Fruit fly (Drosophila melanogaster) whole organism, embryonic: ENCODE data around the gene RpS14a.
A peak's percentile ranks its signal among the peaks of the same experiment; 100 is the strongest.

Experiments
- CG1024 ChIP-seq: fragments of 200-800 bp; sonication (Bioruptor generic); IDR thresholded peaks from 2 replicates; pipeline ENCODE4 v1.3.6; 2022; ENCODE audit warnings: missing biosample characterization, missing genetic modification characterization
- CG10543 ChIP-seq: fragments of 200-800 bp; sonication (Bioruptor generic); optimal IDR thresholded peaks from 3 replicates; lab custom pipeline; 2017; ENCODE audit warnings: missing biosample characterization, mild to moderate bottlenecking, missing genetic modification characterization, moderate library complexity
- CG10654 ChIP-seq: fragments of 200-800 bp; sonication (Bioruptor generic); optimal IDR thresholded peaks from 2 replicates; lab custom pipeline; 2016; ENCODE audit warnings: missing biosample characterization, missing genetic modification characterization
- CG12744 ChIP-seq: fragments of 200-800 bp; sonication (Bioruptor generic); optimal IDR thresholded peaks from 2 replicates; lab custom pipeline; 2016; ENCODE audit warnings: missing biosample characterization, missing genetic modification characterization
- CG14050 ChIP-seq: fragments of 200-800 bp; sonication (Bioruptor generic); IDR thresholded peaks from 3 replicates; pipeline ENCODE4 v1.3.6; 2022; ENCODE audit warnings: missing biosample characterization, missing genetic modification characterization
- CG14965 ChIP-seq: fragments of 200-800 bp; sonication (Bioruptor generic); optimal IDR thresholded peaks from 2 replicates; lab custom pipeline; 2016; ENCODE audit warnings: missing biosample characterization, missing genetic modification characterization, borderline replicate concordance
- CG1603 ChIP-seq: fragments of 200-800 bp; sonication (Bioruptor generic); optimal IDR thresholded peaks from 2 replicates; lab custom pipeline; 2019; ENCODE audit warnings: missing biosample characterization, mild to moderate bottlenecking, missing genetic modification characterization, moderate library complexity
- CG18599 ChIP-seq: fragments of 200-800 bp; sonication (Bioruptor generic); optimal IDR thresholded peaks from 3 replicates; lab custom pipeline; 2017; ENCODE audit warnings: missing biosample characterization, missing genetic modification characterization, mild to moderate bottlenecking, moderate library complexity, missing genetic modification reagents
- CG2889 ChIP-seq: fragments of 200-800 bp; sonication (Bioruptor generic); IDR thresholded peaks from 3 replicates; pipeline ENCODE4 v1.3.6; 2022; ENCODE audit warnings: missing biosample characterization, missing genetic modification characterization
- CG30020 ChIP-seq: fragments of 200-800 bp; optimal IDR thresholded peaks from 2 replicates; lab custom pipeline; 2019; ENCODE audit warnings: missing biosample characterization, mild to moderate bottlenecking, missing genetic modification characterization, moderate library complexity
- CG31441 ChIP-seq: fragments of 200-800 bp; sonication (Bioruptor generic); IDR thresholded peaks from 2 replicates; pipeline ENCODE4 v1.3.6; 2022; ENCODE audit warnings: missing biosample characterization, missing genetic modification characterization
- CG3163 ChIP-seq: fragments of 200-800 bp; sonication (Bioruptor generic); optimal IDR thresholded peaks from 3 replicates; lab custom pipeline; 2016; ENCODE audit warnings: missing biosample characterization, missing genetic modification characterization
- CG34224 ChIP-seq: fragments of 200-800 bp; sonication (Bioruptor generic); IDR thresholded peaks from 3 replicates; pipeline ENCODE4 v1.3.6; 2022; ENCODE audit warnings: missing biosample characterization, missing genetic modification characterization; ENCODE audit not compliant: partially characterized antibody
- CG34422 ChIP-seq: fragments of 200-800 bp; sonication (Bioruptor generic); IDR thresholded peaks from 3 replicates; pipeline ENCODE4 v1.3.6; 2022; ENCODE audit warnings: missing biosample characterization, missing genetic modification characterization
- CG6683 ChIP-seq: fragments of 200-800 bp; sonication (Bioruptor generic); optimal IDR thresholded peaks from 2 replicates; lab custom pipeline; 2017; ENCODE audit warnings: missing biosample characterization, mild to moderate bottlenecking, missing genetic modification characterization, missing genetic modification reagents
- CG7271 ChIP-seq: fragments of 200-800 bp; sonication (Bioruptor generic); optimal IDR thresholded peaks from 2 replicates; lab custom pipeline; 2018; ENCODE audit warnings: missing biosample characterization, mild to moderate bottlenecking, missing genetic modification characterization, moderate library complexity
- CG9932 ChIP-seq: fragments of 200-800 bp; sonication (Bioruptor generic); IDR thresholded peaks from 2 replicates; pipeline ENCODE4 v1.3.6; 2022; ENCODE audit warnings: missing biosample characterization, missing genetic modification characterization
- D ChIP-seq, 2 experiments: fragments of 200-800 bp in 1 of 2; fragments of >200 bp in 1 of 2; sonication (Bioruptor generic) in 1 of 2; optimal IDR thresholded peaks; 2 replicates in 1 of 2; 3 replicates in 1 of 2; lab custom pipeline; 2017; ENCODE audit warnings: mild to moderate bottlenecking in 1 of 2, missing biosample characterization in 1 of 2, missing genetic modification characterization in 1 of 2, missing genetic modification reagents in 1 of 2
- D19B ChIP-seq: fragments of 200-800 bp; sonication (Bioruptor generic); optimal IDR thresholded peaks from 2 replicates; lab custom pipeline; 2017; ENCODE audit warnings: missing biosample characterization, mild to moderate bottlenecking, missing genetic modification characterization
- Hmr ChIP-seq: fragments of 200-800 bp; sonication (Bioruptor generic); optimal IDR thresholded peaks from 3 replicates; lab custom pipeline; 2017; ENCODE audit warnings: mild to moderate bottlenecking, missing biosample characterization, missing genetic modification reagents, missing genetic modification characterization
- Lhr ChIP-seq: fragments of 200-800 bp; sonication (Bioruptor generic); optimal IDR thresholded peaks from 3 replicates; lab custom pipeline; 2017; ENCODE audit warnings: mild to moderate bottlenecking, missing biosample characterization, missing genetic modification reagents, missing genetic modification characterization
- Lim3 ChIP-seq: fragments of 200-800 bp; sonication (Bioruptor generic); IDR thresholded peaks from 2 replicates; pipeline ENCODE4 v1.3.6; 2022; ENCODE audit warnings: missing biosample characterization, missing genetic modification characterization
- Max ChIP-seq: fragments of 200-800 bp; sonication (Bioruptor generic); optimal IDR thresholded peaks from 2 replicates; lab custom pipeline; 2016; ENCODE audit warnings: missing biosample characterization, mild to moderate bottlenecking, missing genetic modification characterization
- Nf-YC ChIP-seq: fragments of 200-800 bp; optimal IDR thresholded peaks from 3 replicates; lab custom pipeline; 2019; ENCODE audit warnings: missing biosample characterization, mild to moderate bottlenecking, missing genetic modification characterization, moderate library complexity
- Side ChIP-seq: fragments of 200-800 bp; sonication (Bioruptor generic); optimal IDR thresholded peaks from 2 replicates; lab custom pipeline; 2016; ENCODE audit warnings: missing biosample characterization, missing genetic modification characterization
- Sin3A ChIP-seq: fragments of >200 bp; optimal IDR thresholded peaks from 2 replicates; lab custom pipeline; 2018
- Sox100B ChIP-seq: fragments of 200-800 bp; sonication (Bioruptor generic); optimal IDR thresholded peaks from 3 replicates; lab custom pipeline; 2018; ENCODE audit warnings: missing biosample characterization, mild to moderate bottlenecking, missing genetic modification characterization
- abd-A ChIP-seq: fragments of 200-800 bp; sonication (Bioruptor generic); optimal IDR thresholded peaks from 3 replicates; lab custom pipeline; 2019; ENCODE audit warnings: missing biosample characterization, mild to moderate bottlenecking, missing genetic modification characterization, moderate library complexity
- crp ChIP-seq, 2 experiments: fragments of 200-800 bp; sonication (Bioruptor generic); optimal IDR thresholded peaks; 2 replicates in 1 of 2; 3 replicates in 1 of 2; lab custom pipeline; 2017; ENCODE audit warnings: missing biosample characterization in 2 of 2, missing genetic modification characterization in 2 of 2, mild to moderate bottlenecking in 1 of 2, moderate library complexity in 1 of 2
- dati ChIP-seq: fragments of 200-800 bp; sonication (Bioruptor generic); IDR thresholded peaks from 2 replicates; pipeline ENCODE4 v1.3.6; 2022; ENCODE audit warnings: missing biosample characterization, missing genetic modification characterization
- dmrt11E ChIP-seq: fragments of 200-800 bp; sonication (Bioruptor generic); optimal IDR thresholded peaks from 3 replicates; lab custom pipeline; 2018; ENCODE audit warnings: missing biosample characterization, mild to moderate bottlenecking, missing genetic modification characterization, moderate library complexity
- en ChIP-seq: fragments of 200-800 bp; sonication (Bioruptor generic); optimal IDR thresholded peaks from 2 replicates; lab custom pipeline; 2016; ENCODE audit warnings: missing biosample characterization, missing genetic modification characterization
- fd102C ChIP-seq: fragments of 200-800 bp; sonication (Bioruptor generic); optimal IDR thresholded peaks from 2 replicates; lab custom pipeline; 2018; ENCODE audit warnings: missing biosample characterization, mild to moderate bottlenecking, missing genetic modification characterization, moderate library complexity
- fd64A ChIP-seq: fragments of 200-800 bp; sonication (Bioruptor generic); optimal IDR thresholded peaks from 3 replicates; lab custom pipeline; 2018; ENCODE audit warnings: missing biosample characterization, mild to moderate bottlenecking, missing genetic modification characterization
- gce ChIP-seq: fragments of 200-800 bp; sonication (Bioruptor generic); IDR thresholded peaks from 3 replicates; pipeline ENCODE4 v1.3.6; 2022; ENCODE audit warnings: missing biosample characterization, missing genetic modification characterization
- gsb-n ChIP-seq: fragments of 200-800 bp; sonication (Bioruptor generic); optimal IDR thresholded peaks from 3 replicates; lab custom pipeline; 2018; ENCODE audit warnings: missing biosample characterization, mild to moderate bottlenecking, missing genetic modification characterization
- hkb ChIP-seq, 2 experiments: fragments of 200-800 bp in 1 of 2; fragments of >200 bp in 1 of 2; sonication (Bioruptor generic) in 1 of 2; IDR thresholded peaks in 1 of 2; optimal IDR thresholded peaks in 1 of 2; 2 replicates each; pipeline versions ENCODE4 v1.3.6 to Lab custom; 2017 to 2022; ENCODE audit warnings: missing biosample characterization in 1 of 2, missing genetic modification characterization in 1 of 2
- luna ChIP-seq: fragments of 200-800 bp; sonication (Bioruptor generic); optimal IDR thresholded peaks from 2 replicates; lab custom pipeline; 2016; ENCODE audit warnings: missing biosample characterization, missing genetic modification characterization
- nmo ChIP-seq: fragments of 200-800 bp; sonication (Bioruptor generic); optimal IDR thresholded peaks from 2 replicates; lab custom pipeline; 2018; ENCODE audit warnings: missing biosample characterization, mild to moderate bottlenecking, missing genetic modification characterization, moderate library complexity
- oc ChIP-seq: fragments of 200-800 bp; sonication (Bioruptor generic); optimal IDR thresholded peaks from 2 replicates; lab custom pipeline; 2018; ENCODE audit warnings: missing biosample characterization, mild to moderate bottlenecking, missing genetic modification characterization, moderate library complexity
- pfk ChIP-seq: fragments of 200-800 bp; sonication (Bioruptor generic); optimal IDR thresholded peaks from 2 replicates; lab custom pipeline; 2018; ENCODE audit warnings: missing biosample characterization, mild to moderate bottlenecking, missing genetic modification characterization, moderate library complexity
- pros ChIP-seq: fragments of 200-800 bp; sonication (Bioruptor generic); optimal IDR thresholded peaks from 3 replicates; lab custom pipeline; 2019; ENCODE audit warnings: missing biosample characterization, mild to moderate bottlenecking, missing genetic modification characterization, moderate library complexity
- rib ChIP-seq: fragments of 200-800 bp; sonication (Bioruptor generic); IDR thresholded peaks from 2 replicates; pipeline ENCODE4 v1.3.6; 2022; ENCODE audit warnings: missing biosample characterization, missing genetic modification characterization
- sqz ChIP-seq: fragments of 200-800 bp; sonication (Bioruptor generic); optimal IDR thresholded peaks from 3 replicates; lab custom pipeline; 2018; ENCODE audit warnings: missing biosample characterization, mild to moderate bottlenecking, missing genetic modification characterization
- sug ChIP-seq: fragments of 200-800 bp; optimal IDR thresholded peaks from 2 replicates; lab custom pipeline; 2019; ENCODE audit warnings: missing biosample characterization, mild to moderate bottlenecking, missing genetic modification characterization, moderate library complexity
- tll ChIP-seq, 2 experiments: fragments of 200-800 bp in 1 of 2; fragments of >200 bp in 1 of 2; sonication (Bioruptor generic) in 1 of 2; optimal IDR thresholded peaks; 2 replicates each; lab custom pipeline; 2017 to 2019; ENCODE audit warnings: missing biosample characterization in 2 of 2, missing genetic modification characterization in 2 of 2, mild to moderate bottlenecking in 1 of 2, moderate library complexity in 1 of 2
- tx ChIP-seq: fragments of 200-800 bp; sonication (Bioruptor generic); optimal IDR thresholded peaks from 2 replicates; lab custom pipeline; 2016; ENCODE audit warnings: missing biosample characterization, missing genetic modification characterization
- vnd ChIP-seq: fragments of 200-800 bp; sonication (Bioruptor generic); IDR thresholded peaks from 3 replicates; pipeline ENCODE4 v1.3.6; 2022; ENCODE audit warnings: missing biosample characterization, missing genetic modification characterization; ENCODE audit not compliant: partially characterized antibody
- zen2 ChIP-seq: fragments of 200-800 bp; sonication (Bioruptor generic); IDR thresholded peaks from 3 replicates; pipeline ENCODE4 v1.3.6; 2022; ENCODE audit warnings: missing biosample characterization, missing genetic modification characterization; ENCODE audit not compliant: partially characterized antibody

RpS14a gene

DNA sequence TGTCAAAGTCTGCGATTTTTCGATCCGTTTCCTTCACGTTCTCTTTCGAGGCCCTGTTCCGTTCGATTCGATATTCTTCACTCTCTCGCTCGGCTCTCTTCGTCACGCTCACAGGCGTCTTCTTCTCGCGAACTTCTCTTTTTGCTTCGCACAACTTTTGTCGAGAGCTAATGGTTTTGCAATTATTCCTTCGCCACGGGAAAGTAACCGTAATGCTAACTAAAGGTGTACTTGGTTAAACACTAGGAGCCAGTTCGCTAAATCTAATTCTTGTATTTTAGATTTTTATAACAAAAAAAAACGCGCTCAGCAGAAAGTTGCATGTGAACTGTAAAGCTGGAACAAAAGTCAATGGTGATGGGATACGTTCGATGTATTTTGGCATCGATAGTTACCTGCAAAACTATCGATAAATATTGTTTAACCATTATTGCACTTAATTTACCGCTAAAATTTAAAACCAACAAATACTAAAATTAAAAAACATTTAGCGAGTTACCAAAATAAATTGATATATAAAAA lies 2.5 kb upstream of the RpS14a start, which contains the start of gene mahe (continued):
- no peak for TF ChIP-seq CG2889
- no peak for TF ChIP-seq Nf-YC (tag; lab: Kevin White, UChicago)
- peak; percentile 61; the same call in 1 of the 3 replicates for TF ChIP-seq zen2
- no peak for TF ChIP-seq Max (GFP tag; lab: Kevin White, UChicago)
- no peak for TF ChIP-seq CG12744 (GFP tag; lab: Kevin White, UChicago)
- TF ChIP-seq oc (tag; lab: Kevin White, UChicago): no peak
- TF ChIP-seq CG14050 (GFP tag; lab: Robert Waterston, UW): no peak
- TF ChIP-seq luna (GFP tag; lab: Kevin White, UChicago): no peak
- TF ChIP-seq en (GFP tag; lab: Kevin White, UChicago): no peak
- no peak for TF ChIP-seq Hmr (GFP tag; lab: Kevin White, UChicago)
- TF ChIP-seq CG14965 (GFP tag; lab: Kevin White, UChicago): no peak
- TF ChIP-seq CG18599 (GFP tag; lab: Kevin White, UChicago): no peak
- peak; percentile 46 for TF ChIP-seq pros (GFP tag; lab: Kevin White, UChicago)
- TF ChIP-seq Lim3 (GFP tag; lab: Robert Waterston, UW): no peak
- no peak for TF ChIP-seq crp (GFP tag; optimal IDR thresholded peaks at IDR 0.05; lab: Kevin White, UChicago)
- no peak for TF ChIP-seq abd-A
- TF ChIP-seq CG34422 (GFP tag; lab: Robert Waterston, UW): no peak
- TF ChIP-seq pfk: peak; percentile 13
- no peak for TF ChIP-seq CG30020
- no peak for TF ChIP-seq CG31441 (GFP tag; lab: Robert Waterston, UW)
- no peak for TF ChIP-seq gce (GFP tag; lab: Robert Waterston, UW)
- no peak for TF ChIP-seq hkb (optimal IDR thresholded peaks at IDR 0.05; lab: Kevin White, UChicago)
- TF ChIP-seq hkb (GFP tag; IDR thresholded peaks at IDR 0.05; lab: Robert Waterston, UW): no peak
- no peak for TF ChIP-seq fd102C (GFP tag; lab: Kevin White, UChicago)
- no peak for TF ChIP-seq dati (GFP tag; lab: Robert Waterston, UW)
- no peak for TF ChIP-seq Side (GFP tag; lab: Kevin White, UChicago)
- no peak for TF ChIP-seq Lhr (GFP tag; lab: Kevin White, UChicago)
- TF ChIP-seq CG1024 (GFP tag; lab: Robert Waterston, UW): no peak
- TF ChIP-seq Sox100B: no peak
- peak; percentile 85 for TF ChIP-seq CG34224 (GFP tag; lab: Robert Waterston, UW)
- TF ChIP-seq CG1603 (tag; lab: Kevin White, UChicago): peak; percentile 29
- no peak for TF ChIP-seq dmrt11E (tag; lab: Kevin White, UChicago)
- TF ChIP-seq CG10654 (GFP tag; lab: Kevin White, UChicago): no peak
- TF ChIP-seq Sin3A: no peak
- no peak for TF ChIP-seq CG9932 (GFP tag; lab: Robert Waterston, UW)
- no peak for TF ChIP-seq nmo (GFP tag; lab: Kevin White, UChicago)
- no peak for TF ChIP-seq CG6683 (GFP tag; lab: Kevin White, UChicago)
- TF ChIP-seq D (optimal IDR thresholded peaks at IDR 0.05; lab: Kevin White, UChicago): no peak
- TF ChIP-seq D (GFP tag; optimal IDR thresholded peaks at IDR 0.05; lab: Kevin White, UChicago): no peak
- TF ChIP-seq vnd (GFP tag; lab: Robert Waterston, UW): peak; percentile 69; the same call in 2 of the 3 replicates
- no peak for TF ChIP-seq tx (GFP tag; lab: Kevin White, UChicago)
- TF ChIP-seq gsb-n: peak; percentile 18
- TF ChIP-seq tll (GFP tag; optimal IDR thresholded peaks at IDR 0.05; lab: Kevin White, UChicago): peak in 1 of 2 experiments; percentile 67
- no peak for TF ChIP-seq fd64A (GFP tag; lab: Kevin White, UChicago)
- TF ChIP-seq CG3163: peak; percentile 71
- TF ChIP-seq rib: no peak
- no peak for TF ChIP-seq CG7271 (tag; lab: Kevin White, UChicago)
- TF ChIP-seq D19B (GFP tag; lab: Kevin White, UChicago): no peak
- TF ChIP-seq CG10543 (GFP tag; lab: Kevin White, UChicago): no peak
- TF ChIP-seq sug (tag; lab: Kevin White, UChicago): no peak
- TF ChIP-seq sqz (GFP tag; lab: Kevin White, UChicago): peak; percentile 48
